Worm (Caenorhabditis elegans) whole organism, L1 larva: ENCODE results near the gene fbxb-91.
A peak's percentile ranks its signal among the peaks of the same experiment; 100 is the strongest.

Experiments
- C04F5.9 ChIP-seq: sonication (generic microtip); optimal IDR thresholded peaks from 2 replicates; lab custom pipeline; 2016; ENCODE audit warnings: missing genetic modification characterization, missing compliant biosample characterization
- C34B4.2 ChIP-seq: sonication (generic microtip); optimal IDR thresholded peaks from 2 replicates; lab custom pipeline; 2017; ENCODE audit warnings: mild to moderate bottlenecking, missing genetic modification characterization, missing compliant biosample characterization
- F16B12.6 ChIP-seq: fragments of 150-350 bp; optimal IDR thresholded peaks from 2 replicates; lab custom pipeline; 2014; ENCODE audit warnings: missing biosample characterization, missing genetic modification characterization
- aha-1 ChIP-seq: fragments of 150-350 bp; optimal IDR thresholded peaks from 2 replicates; lab custom pipeline; 2014; ENCODE audit warnings: missing biosample characterization, missing genetic modification characterization
- aly-2 ChIP-seq: fragments of 150-350 bp; optimal IDR thresholded peaks from 2 replicates; lab custom pipeline; 2014; ENCODE audit warnings: missing biosample characterization, missing genetic modification characterization
- blmp-1 ChIP-seq: fragments of 150-350 bp; optimal IDR thresholded peaks from 2 replicates; lab custom pipeline; 2014; ENCODE audit warnings: missing biosample characterization, missing genetic modification characterization
- ceh-63 ChIP-seq: fragments of 200-800 bp; sonication (Bioruptor generic); optimal IDR thresholded peaks from 2 replicates; lab custom pipeline; 2018; ENCODE audit warnings: mild to moderate bottlenecking, missing genetic modification characterization, missing compliant biosample characterization
- ceh-82 ChIP-seq, 3 experiments: fragments of 150-350 bp in 1 of 3; sonication (generic microtip) in 2 of 3; optimal IDR thresholded peaks; 2 replicates each; lab custom pipeline; 2014 to 2017; ENCODE audit warnings: missing biosample characterization in 3 of 3, missing genetic modification characterization in 3 of 3
- ces-1 ChIP-seq: fragments of 150-350 bp; optimal IDR thresholded peaks from 2 replicates; lab custom pipeline; 2014; ENCODE audit warnings: missing biosample characterization, missing genetic modification reagents, missing genetic modification characterization
- dpl-1 ChIP-seq, 3 experiments: fragments of 150-350 bp in 2 of 3; sonication (generic microtip) in 1 of 3; optimal IDR thresholded peaks; 2 replicates each; lab custom pipeline; 2014 to 2017; ENCODE audit warnings: missing biosample characterization in 3 of 3, missing genetic modification characterization in 3 of 3, missing genetic modification reagents in 3 of 3
- efl-1 ChIP-seq, 4 experiments: fragments of 150-350 bp; optimal IDR thresholded peaks in 3 of 4; peaks in 1 of 4; 1 replicate in 1 of 4; 2 replicates in 3 of 4; lab custom pipeline; 2014; ENCODE audit warnings: missing biosample characterization in 2 of 4, missing genetic modification characterization in 2 of 4, missing genetic modification reagents in 2 of 4
- egl-27 ChIP-seq, 2 experiments: fragments of 150-350 bp in 1 of 2; sonication (generic microtip); optimal IDR thresholded peaks; 3 replicates each; lab custom pipeline; 2017 to 2018; ENCODE audit warnings: missing biosample characterization in 2 of 2, missing genetic modification characterization in 2 of 2, missing genetic modification reagents in 2 of 2
- elt-2 ChIP-seq: sonication (generic microtip); optimal IDR thresholded peaks from 2 replicates; lab custom pipeline; 2016; ENCODE audit warnings: missing genetic modification characterization, mild to moderate bottlenecking, inconsistent platforms, missing compliant biosample characterization, missing genetic modification reagents
- elt-3 ChIP-seq, 6 experiments: fragments of 150-350 bp in 1 of 6; sonication (generic microtip); optimal IDR thresholded peaks; 2 replicates each; lab custom pipeline; 2017 to 2018; ENCODE audit warnings: missing biosample characterization in 6 of 6, missing genetic modification characterization in 6 of 6, inconsistent platforms in 1 of 6
- ets-5 ChIP-seq: fragments of 200-800 bp; sonication (Bioruptor generic); IDR thresholded peaks from 2 replicates; pipeline ENCODE4 v1.3.6; 2022; ENCODE audit warnings: missing genetic modification characterization, missing compliant biosample characterization
- fkh-10 ChIP-seq: sonication (generic microtip); optimal IDR thresholded peaks from 2 replicates; lab custom pipeline; 2017; ENCODE audit warnings: missing biosample characterization, missing genetic modification reagents, missing genetic modification characterization
- fos-1 ChIP-seq: fragments of 150-350 bp; optimal IDR thresholded peaks from 2 replicates; lab custom pipeline; 2014; ENCODE audit warnings: missing biosample characterization, missing genetic modification characterization
- isw-1 ChIP-seq: fragments of 200-800 bp; sonication (Bioruptor generic); IDR thresholded peaks from 2 replicates; pipeline ENCODE4 v1.3.6; 2022; ENCODE audit warnings: missing genetic modification characterization, missing compliant biosample characterization
- lin-13 ChIP-seq: fragments of 150-350 bp; optimal IDR thresholded peaks from 2 replicates; lab custom pipeline; 2014; ENCODE audit warnings: missing biosample characterization, missing genetic modification reagents, missing genetic modification characterization
- lin-14 ChIP-seq: fragments of 200-800 bp; sonication (Bioruptor generic); optimal IDR thresholded peaks from 2 replicates; lab custom pipeline; 2018; ENCODE audit warnings: mild to moderate bottlenecking, missing genetic modification characterization, moderate library complexity, missing compliant biosample characterization
- lin-35 ChIP-seq, 2 experiments: fragments of 150-350 bp; optimal IDR thresholded peaks; 2 replicates each; lab custom pipeline; 2014; ENCODE audit warnings: missing biosample characterization in 2 of 2, missing genetic modification characterization in 2 of 2, missing genetic modification reagents in 2 of 2
- lsy-2 ChIP-seq, 2 experiments: fragments of 150-350 bp; optimal IDR thresholded peaks; 2 replicates each; lab custom pipeline; 2014; ENCODE audit warnings: missing biosample characterization in 2 of 2, missing genetic modification characterization in 2 of 2
- mdl-1 ChIP-seq, 2 experiments: fragments of 150-350 bp; optimal IDR thresholded peaks; 2 replicates each; lab custom pipeline; 2014 to 2017; ENCODE audit warnings: missing biosample characterization in 2 of 2, missing genetic modification characterization in 2 of 2, inconsistent platforms in 1 of 2
- nhr-11 ChIP-seq: fragments of 150-350 bp; optimal IDR thresholded peaks from 2 replicates; lab custom pipeline; 2014; ENCODE audit warnings: missing biosample characterization, missing genetic modification characterization
- nhr-19 ChIP-seq: fragments of 200-800 bp; sonication (Bioruptor generic); conservative IDR thresholded peaks from 2 replicates; pipeline ENCODE4 v1.3.6; 2022; ENCODE audit warnings: missing genetic modification characterization, missing compliant biosample characterization
- nhr-20 ChIP-seq: sonication (generic microtip); optimal IDR thresholded peaks from 2 replicates; lab custom pipeline; 2016; ENCODE audit warnings: mild to moderate bottlenecking, missing genetic modification characterization, missing compliant biosample characterization
- nhr-76 ChIP-seq: sonication (generic microtip); optimal IDR thresholded peaks from 2 replicates; lab custom pipeline; 2017; ENCODE audit warnings: missing biosample characterization, missing genetic modification characterization
- pag-3 ChIP-seq: sonication (generic microtip); optimal IDR thresholded peaks from 2 replicates; lab custom pipeline; 2017; ENCODE audit warnings: missing genetic modification characterization, mild to moderate bottlenecking, missing compliant biosample characterization, antibody characterized with exemption, borderline replicate concordance; ENCODE audit not compliant: insufficient read depth
- pax-3 ChIP-seq: fragments of 200-800 bp; sonication (Bioruptor generic); optimal IDR thresholded peaks from 2 replicates; lab custom pipeline; 2018; ENCODE audit warnings: mild to moderate bottlenecking, missing genetic modification characterization, moderate library complexity, missing compliant biosample characterization
- rnt-1 ChIP-seq: sonication (generic microtip); optimal IDR thresholded peaks from 2 replicates; lab custom pipeline; 2016; ENCODE audit warnings: mild to moderate bottlenecking, missing genetic modification characterization, moderate library complexity, missing compliant biosample characterization
- snpc-4 ChIP-seq: fragments of 150-350 bp; optimal IDR thresholded peaks from 2 replicates; lab custom pipeline; 2014; ENCODE audit warnings: missing biosample characterization, missing genetic modification characterization
- snu-23 ChIP-seq: sonication (generic microtip); optimal IDR thresholded peaks from 2 replicates; lab custom pipeline; 2016; ENCODE audit warnings: missing genetic modification characterization, missing compliant biosample characterization
- sox-4 ChIP-seq: sonication (generic microtip); optimal IDR thresholded peaks from 2 replicates; lab custom pipeline; 2016; ENCODE audit warnings: missing genetic modification characterization, missing compliant biosample characterization
- sptf-1 ChIP-seq: fragments of 150-350 bp; optimal IDR thresholded peaks from 2 replicates; lab custom pipeline; 2014; ENCODE audit warnings: missing biosample characterization, missing genetic modification characterization
- unc-86 ChIP-seq: sonication (generic microtip); optimal IDR thresholded peaks from 2 replicates; lab custom pipeline; 2016; ENCODE audit warnings: missing genetic modification characterization, missing compliant biosample characterization
- vab-15 ChIP-seq: sonication (generic microtip); optimal IDR thresholded peaks from 2 replicates; lab custom pipeline; 2017; ENCODE audit warnings: missing genotype, mild to moderate bottlenecking, missing genetic modification characterization, missing compliant biosample characterization
- xbp-1 ChIP-seq: sonication (generic microtip); optimal IDR thresholded peaks from 2 replicates; lab custom pipeline; 2016; ENCODE audit warnings: missing genetic modification characterization, missing compliant biosample characterization
- ztf-11 ChIP-seq, 2 experiments: sonication (generic microtip); optimal IDR thresholded peaks; 2 replicates each; lab custom pipeline; 2016 to 2017; ENCODE audit warnings: missing genetic modification characterization in 2 of 2, missing biosample characterization in 1 of 2, missing compliant biosample characterization in 1 of 2
- ztf-4 ChIP-seq: fragments of 150-350 bp; optimal IDR thresholded peaks from 2 replicates; lab custom pipeline; 2014; ENCODE audit warnings: missing biosample characterization, missing genetic modification characterization

Gene fbxb-91

ce11 chrII:3743684-3744200 lies 6.8 kb downstream of the fbxb-91 start, which contains the start of gene nta-1:
Gene nta-1 (minus strand): TSS chrII:3743814.
- TF ChIP-seq ztf-11 (tag; optimal IDR thresholded peaks at IDR 0.05; lab: Kevin White, UChicago), result no peak
- no peak for TF ChIP-seq nhr-19 (GFP tag; lab: Robert Waterston, UW)
- no peak for TF ChIP-seq ceh-63 (GFP tag; lab: Kevin White, UChicago)
- peak in 1 of 2 experiments; percentile 22 for TF ChIP-seq mdl-1 (tag; optimal IDR thresholded peaks at IDR 0.05; lab: Kevin White, UChicago)
- TF ChIP-seq ztf-4 (tag; lab: Kevin White, UChicago), result no peak
- no peak for TF ChIP-seq lin-13 (GFP tag; lab: Kevin White, UChicago)
- TF ChIP-seq efl-1 (optimal IDR thresholded peaks at IDR 0.05; lab: Kevin White, UChicago), result no peak
- peak in 1 of 2 experiments; percentile 4 for TF ChIP-seq efl-1 (GFP tag; optimal IDR thresholded peaks at IDR 0.05 in 1 of 2; lab: Kevin White, UChicago)
- peak; percentile 20 for TF ChIP-seq elt-2 (tag; lab: Kevin White, UChicago)
- no peak for TF ChIP-seq ces-1
- TF ChIP-seq pag-3 (tag; lab: Kevin White, UChicago), result no peak
- TF ChIP-seq sptf-1, result no peak
- TF ChIP-seq sox-4, result no peak
- TF ChIP-seq xbp-1 (tag; lab: Kevin White, UChicago), result no peak
- TF ChIP-seq nhr-20 (tag; lab: Kevin White, UChicago), result peak; percentile 85
- peak; percentile 75 for TF ChIP-seq lin-14 (GFP tag; lab: Kevin White, UChicago)
- peak in 1 of 2 experiments; percentile 39 for TF ChIP-seq lin-35 (GFP tag; optimal IDR thresholded peaks at IDR 0.05; lab: Kevin White, UChicago)

DNA sequence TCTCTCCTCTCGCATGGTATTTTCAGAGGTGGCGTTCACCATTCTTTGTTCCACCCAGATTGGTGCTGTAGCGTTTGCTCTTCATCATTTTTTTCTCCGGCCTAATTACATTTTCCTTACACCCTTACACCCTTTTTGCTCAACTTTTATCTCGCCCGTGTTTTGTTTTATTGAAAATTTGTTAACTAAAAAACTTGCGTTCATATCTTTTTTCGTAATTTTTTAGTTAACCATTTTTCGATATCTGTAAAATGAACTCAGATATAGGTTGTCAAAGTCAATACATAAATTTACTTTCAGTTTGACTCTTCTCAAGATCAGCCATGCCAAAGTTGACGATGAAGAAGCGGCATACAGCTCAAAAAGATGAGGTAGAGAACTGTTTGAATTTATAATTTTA lies 9.0 kb downstream of the fbxb-91 start, which contains the start of gene F12E12.1:
F12E12.1 (plus strand) TSS at position 301 of the 400 bp plus-strand sequence.
- TF ChIP-seq elt-3 (tag; optimal IDR thresholded peaks at IDR 0.05; lab: Kevin White, UChicago) (no peak), ceh-63 (GFP tag; lab: Kevin White, UChicago) (no peak), F16B12.6 (no peak), aha-1 (tag; lab: Kevin White, UChicago) (no peak), C34B4.2 (tag; lab: Kevin White, UChicago) (no peak), fos-1 (tag; lab: Kevin White, UChicago) (no peak), pax-3 (tag; lab: Kevin White, UChicago) (no peak), snu-23 (GFP tag; lab: Kevin White, UChicago) (no peak), dpl-1 (GFP tag; optimal IDR thresholded peaks at IDR 0.05; lab: Kevin White, UChicago) (no peak), isw-1 (GFP tag; lab: Robert Waterston, UW) (no peak), C04F5.9 (tag; lab: Kevin White, UChicago) (no peak), ceh-82 (tag; optimal IDR thresholded peaks at IDR 0.05; lab: Kevin White, UChicago) (no peak), egl-27 (tag; optimal IDR thresholded peaks at IDR 0.05; lab: Kevin White, UChicago) (no peak), fkh-10 (GFP tag; lab: Kevin White, UChicago) (no peak), snpc-4 (tag; lab: Kevin White, UChicago) (no peak), nhr-11 (tag; lab: Kevin White, UChicago) (no peak), lin-14 (GFP tag; lab: Kevin White, UChicago) (no peak)

DNA sequence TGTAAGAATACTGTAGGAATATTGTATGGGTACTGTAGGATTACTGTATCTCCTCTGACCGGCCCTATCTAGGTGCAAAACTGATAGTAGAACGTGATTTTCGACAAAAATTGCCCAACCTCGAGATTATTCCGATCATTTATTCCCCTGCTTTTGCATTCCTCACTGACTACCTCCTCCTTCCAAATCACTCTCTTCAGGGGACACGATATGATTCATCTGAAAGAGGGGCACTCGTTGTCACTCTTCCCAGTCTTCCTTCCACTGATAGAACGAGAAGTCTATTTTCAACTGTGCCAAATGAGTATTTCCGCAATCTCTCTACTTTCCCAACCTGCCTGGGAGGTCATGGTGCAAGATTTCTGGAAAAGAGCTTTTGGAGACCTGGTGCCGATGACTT lies 10.9 kb downstream of the fbxb-91 start, which contains the start of gene F12E12.2:
F12E12.2 (plus strand) TSS at position 301 of the 400 bp plus-strand sequence.
- TF ChIP-seq aly-2, result no peak
- TF ChIP-seq lsy-2 (tag; optimal IDR thresholded peaks at IDR 0.05; lab: Kevin White, UChicago), result no peak
- TF ChIP-seq fkh-10 (GFP tag; lab: Kevin White, UChicago), result no peak
- TF ChIP-seq fos-1 (tag; lab: Kevin White, UChicago), result no peak
- TF ChIP-seq ets-5, result no peak
- no peak for TF ChIP-seq C04F5.9 (tag; lab: Kevin White, UChicago)
- TF ChIP-seq ztf-11 (tag; optimal IDR thresholded peaks at IDR 0.05; lab: Kevin White, UChicago), result no peak
- TF ChIP-seq ceh-82 (tag; optimal IDR thresholded peaks at IDR 0.05; lab: Kevin White, UChicago), result no peak
- no peak for TF ChIP-seq unc-86
- TF ChIP-seq rnt-1 (tag; lab: Kevin White, UChicago), result no peak
- TF ChIP-seq elt-2 (tag; lab: Kevin White, UChicago), result no peak
- no peak for TF ChIP-seq lin-35 (GFP tag; optimal IDR thresholded peaks at IDR 0.05; lab: Kevin White, UChicago)
- TF ChIP-seq blmp-1 (tag; lab: Kevin White, UChicago), result no peak
- TF ChIP-seq sox-4, result no peak
- TF ChIP-seq nhr-76 (tag; lab: Kevin White, UChicago), result no peak
- no peak for TF ChIP-seq vab-15
